Fruit fly (Drosophila melanogaster): ENCODE measurements around the gene GCC88.

- TF ChIP-seq Clk (GFP tag; optimal IDR thresholded peaks at IDR 0.05) (no peak), pad (GFP tag; optimal IDR thresholded peaks at IDR 0.05) (no peak), kay (GFP tag; ENCODE audit: borderline replicate concordance) (peak; percentile 66), CG7101 (tag; optimal IDR thresholded peaks at IDR 0.05) (no peak), CG7045 (GFP tag; optimal IDR thresholded peaks at IDR 0.05) (peak; percentile 0)
Measured at dm6 chr3R:11199227-11199835, 31.1 kb downstream of the GCC88 start.

Measured in whole organism, adult.